Worm (Caenorhabditis elegans) whole organism, young adult: ENCODE measurements around the gene srdh-1.
A peak's percentile ranks its signal among the peaks of the same experiment; 100 is the strongest.

Experiments
- B0261.1 ChIP-seq: sonication (generic microtip); optimal IDR thresholded peaks from 2 replicates; lab custom pipeline; 2016; ENCODE audit warnings: mild to moderate bottlenecking, missing genetic modification characterization, moderate library complexity, missing compliant biosample characterization
- F22D6.2 ChIP-seq: sonication (generic microtip); optimal IDR thresholded peaks from 2 replicates; lab custom pipeline; 2016; ENCODE audit warnings: mild to moderate bottlenecking, missing genetic modification characterization, missing compliant biosample characterization
- F37B4.10 ChIP-seq: fragments of 200-800 bp; sonication (Bioruptor generic); IDR thresholded peaks from 2 replicates; pipeline ENCODE4 v1.3.6; 2022; ENCODE audit warnings: missing genetic modification characterization, missing compliant biosample characterization
- F39B2.1 ChIP-seq: fragments of 200-800 bp; sonication (Bioruptor generic); IDR thresholded peaks from 2 replicates; pipeline ENCODE4 v1.3.6; 2022; ENCODE audit warnings: missing genetic modification reagents, missing genetic modification characterization, missing compliant biosample characterization
- F52B5.7 ChIP-seq: sonication (generic microtip); optimal IDR thresholded peaks from 2 replicates; lab custom pipeline; 2016; ENCODE audit warnings: mild to moderate bottlenecking, missing genetic modification characterization, missing compliant biosample characterization
- F55B11.4 ChIP-seq: sonication (generic microtip); optimal IDR thresholded peaks from 2 replicates; lab custom pipeline; 2016; ENCODE audit warnings: missing compliant biosample characterization, missing genetic modification characterization, borderline replicate concordance; ENCODE audit not compliant: insufficient read depth
- F57A8.1 ChIP-seq: fragments of 200-800 bp; sonication (Bioruptor generic); optimal IDR thresholded peaks from 2 replicates; lab custom pipeline; 2018; ENCODE audit warnings: mild to moderate bottlenecking, missing genetic modification characterization, moderate library complexity, missing compliant biosample characterization
- T07F8.4 ChIP-seq: sonication (generic microtip); optimal IDR thresholded peaks from 2 replicates; lab custom pipeline; 2016; ENCODE audit warnings: mild to moderate bottlenecking, missing genetic modification characterization, moderate library complexity, missing compliant biosample characterization
- Y53F4B.3 ChIP-seq: fragments of 200-800 bp; sonication (Bioruptor generic); IDR thresholded peaks from 2 replicates; pipeline ENCODE4 v1.3.6; 2022; ENCODE audit warnings: missing genetic modification reagents, missing genetic modification characterization, missing compliant biosample characterization
- Y67H2A.10 ChIP-seq: fragments of 200-800 bp; sonication (Bioruptor generic); conservative IDR thresholded peaks from 2 replicates; pipeline ENCODE4 v1.3.6; 2022; ENCODE audit warnings: missing genetic modification reagents, missing genetic modification characterization, missing compliant biosample characterization
- ZK185.1 ChIP-seq: sonication (generic microtip); optimal IDR thresholded peaks from 2 replicates; lab custom pipeline; 2016; ENCODE audit warnings: mild to moderate bottlenecking, missing genetic modification characterization, missing compliant biosample characterization; ENCODE audit not compliant: poor library complexity, severe bottlenecking
- aptf-2 ChIP-seq: fragments of 200-800 bp; sonication (Bioruptor generic); conservative IDR thresholded peaks from 2 replicates; pipeline ENCODE4 v1.3.6; 2022; ENCODE audit warnings: missing genetic modification reagents, missing genetic modification characterization, missing compliant biosample characterization
- aptf-3 ChIP-seq: fragments of 200-800 bp; sonication (Bioruptor generic); IDR thresholded peaks from 2 replicates; pipeline ENCODE4 v1.3.6; 2022; ENCODE audit warnings: missing genetic modification characterization, missing compliant biosample characterization
- athp-1 ChIP-seq: sonication (generic microtip); optimal IDR thresholded peaks from 2 replicates; lab custom pipeline; 2017; ENCODE audit warnings: mild to moderate bottlenecking, missing genetic modification characterization, missing compliant biosample characterization
- attf-6 ChIP-seq: fragments of 200-800 bp; sonication (Bioruptor generic); IDR thresholded peaks from 2 replicates; pipeline ENCODE4 v1.3.6; 2022; ENCODE audit warnings: missing genetic modification reagents, missing genetic modification characterization, missing compliant biosample characterization
- ceh-100 ChIP-seq: fragments of 200-800 bp; sonication (Bioruptor generic); IDR thresholded peaks from 2 replicates; pipeline ENCODE4 v1.3.6; 2022; ENCODE audit warnings: missing genetic modification reagents, missing genetic modification characterization, missing compliant biosample characterization
- ceh-27 ChIP-seq: fragments of 200-800 bp; sonication (Bioruptor generic); optimal IDR thresholded peaks from 2 replicates; lab custom pipeline; 2018; ENCODE audit warnings: mild to moderate bottlenecking, missing genetic modification characterization, moderate library complexity, missing compliant biosample characterization
- ceh-58 ChIP-seq: fragments of 200-800 bp; sonication (Bioruptor generic); IDR thresholded peaks from 2 replicates; pipeline ENCODE4 v1.3.6; 2022; ENCODE audit warnings: missing genetic modification characterization, missing compliant biosample characterization
- die-1 ChIP-seq: sonication (generic microtip); optimal IDR thresholded peaks from 2 replicates; lab custom pipeline; 2016; ENCODE audit warnings: missing genotype, mild to moderate bottlenecking, missing genetic modification characterization, missing compliant biosample characterization
- dox-1 ChIP-seq: fragments of 200-800 bp; sonication (Bioruptor generic); IDR thresholded peaks from 2 replicates; pipeline ENCODE4 v1.3.6; 2022; ENCODE audit warnings: missing genetic modification reagents, missing genetic modification characterization, missing compliant biosample characterization
- egl-18 ChIP-seq: fragments of 200-800 bp; sonication (Bioruptor generic); IDR thresholded peaks from 2 replicates; pipeline ENCODE4 v1.3.6; 2022; ENCODE audit warnings: missing genetic modification reagents, missing genetic modification characterization, missing compliant biosample characterization
- ekl-4 ChIP-seq: fragments of 200-800 bp; sonication (Bioruptor generic); IDR thresholded peaks from 2 replicates; pipeline ENCODE4 v1.3.6; 2022; ENCODE audit warnings: missing genetic modification reagents, missing genetic modification characterization, missing compliant biosample characterization
- ets-4 ChIP-seq: fragments of 200-800 bp; sonication (Bioruptor generic); optimal IDR thresholded peaks from 2 replicates; lab custom pipeline; 2018; ENCODE audit warnings: mild to moderate bottlenecking, missing genetic modification characterization, missing compliant biosample characterization
- gei-17 ChIP-seq: fragments of 200-800 bp; sonication (Bioruptor generic); optimal IDR thresholded peaks from 2 replicates; lab custom pipeline; 2018; ENCODE audit warnings: mild to moderate bottlenecking, missing genetic modification characterization, missing compliant biosample characterization
- hlh-26 ChIP-seq: fragments of 200-800 bp; sonication (Bioruptor generic); conservative IDR thresholded peaks from 2 replicates; pipeline ENCODE4 v1.3.6; 2022; ENCODE audit warnings: missing genetic modification reagents, missing genetic modification characterization, missing compliant biosample characterization
- hrde-1 ChIP-seq: sonication (generic microtip); optimal IDR thresholded peaks from 2 replicates; lab custom pipeline; 2016; ENCODE audit warnings: missing genetic modification characterization, mild to moderate bottlenecking, missing compliant biosample characterization, moderate library complexity, missing genotype, missing genetic modification reagents, borderline replicate concordance
- let-526 ChIP-seq: fragments of 200-800 bp; sonication (Bioruptor generic); IDR thresholded peaks from 2 replicates; pipeline ENCODE4 v1.3.6; 2022; ENCODE audit warnings: missing genetic modification reagents, missing genetic modification characterization, missing compliant biosample characterization
- let-607 ChIP-seq, 2 experiments: fragments of 200-800 bp in 1 of 2; sonication (Bioruptor generic) in 1 of 2; sonication (generic microtip) in 1 of 2; optimal IDR thresholded peaks; 2 replicates each; lab custom pipeline; 2016 to 2018; ENCODE audit warnings: mild to moderate bottlenecking in 2 of 2, missing compliant biosample characterization in 2 of 2, missing genetic modification characterization in 2 of 2, moderate library complexity in 2 of 2, missing genotype in 1 of 2
- lsl-1 ChIP-seq: fragments of 200-800 bp; sonication (Bioruptor generic); optimal IDR thresholded peaks from 2 replicates; lab custom pipeline; 2018; ENCODE audit warnings: mild to moderate bottlenecking, missing genetic modification characterization, moderate library complexity, missing compliant biosample characterization
- madf-6 ChIP-seq: fragments of 200-800 bp; sonication (Bioruptor generic); IDR thresholded peaks from 2 replicates; pipeline ENCODE4 v1.3.6; 2022; ENCODE audit warnings: missing genetic modification reagents, missing genetic modification characterization, missing compliant biosample characterization
- mel-28 ChIP-seq: sonication (generic microtip); optimal IDR thresholded peaks from 2 replicates; lab custom pipeline; 2016; ENCODE audit warnings: borderline replicate concordance, mild to moderate bottlenecking, missing genetic modification characterization, missing compliant biosample characterization
- nhr-120 ChIP-seq: fragments of 200-800 bp; sonication (Bioruptor generic); IDR thresholded peaks from 2 replicates; pipeline ENCODE4 v1.3.6; 2022; ENCODE audit warnings: missing genetic modification characterization, missing compliant biosample characterization
- nhr-179 ChIP-seq: sonication (generic microtip); optimal IDR thresholded peaks from 2 replicates; lab custom pipeline; 2016; ENCODE audit warnings: mild to moderate bottlenecking, missing genetic modification characterization, missing compliant biosample characterization
- pha-4 ChIP-seq: fragments of 150-350 bp; sonication (generic microtip); optimal IDR thresholded peaks from 2 replicates; lab custom pipeline; 2014; ENCODE audit warnings: missing biosample characterization, missing genetic modification reagents, missing genetic modification characterization
- snpc-3.4 ChIP-seq: sonication (generic microtip); optimal IDR thresholded peaks from 2 replicates; lab custom pipeline; 2017; ENCODE audit warnings: missing genetic modification characterization, mild to moderate bottlenecking, missing compliant biosample characterization, antibody characterized with exemption, moderate library complexity, missing genotype, missing genetic modification reagents
- sptf-2 ChIP-seq: fragments of 200-800 bp; sonication (Bioruptor generic); optimal IDR thresholded peaks from 2 replicates; lab custom pipeline; 2018; ENCODE audit warnings: mild to moderate bottlenecking, missing genetic modification characterization, missing compliant biosample characterization
- tbx-9 ChIP-seq: sonication (generic microtip); optimal IDR thresholded peaks from 2 replicates; lab custom pipeline; 2016; ENCODE audit warnings: borderline replicate concordance, missing genetic modification characterization, inconsistent platforms, missing compliant biosample characterization
- unc-130 ChIP-seq: sonication (generic microtip); optimal IDR thresholded peaks from 2 replicates; lab custom pipeline; 2016; ENCODE audit warnings: missing genetic modification reagents, missing genetic modification characterization, missing compliant biosample characterization
- unc-62 ChIP-seq: fragments of 150-350 bp; optimal IDR thresholded peaks from 2 replicates; lab custom pipeline; 2014; ENCODE audit warnings: missing biosample characterization, missing genetic modification reagents, missing genetic modification characterization
- xnd-1 ChIP-seq: sonication (generic microtip); optimal IDR thresholded peaks from 2 replicates; lab custom pipeline; 2016; ENCODE audit warnings: missing genotype, missing genetic modification reagents, missing genetic modification characterization, missing compliant biosample characterization
- zim-3 ChIP-seq: sonication (generic microtip); optimal IDR thresholded peaks from 2 replicates; lab custom pipeline; 2017; ENCODE audit warnings: mild to moderate bottlenecking, missing genetic modification characterization, moderate library complexity, missing compliant biosample characterization
- ztf-22 ChIP-seq: fragments of 200-800 bp; sonication (Bioruptor generic); optimal IDR thresholded peaks from 2 replicates; lab custom pipeline; 2018; ENCODE audit warnings: mild to moderate bottlenecking, missing genetic modification characterization, moderate library complexity, missing compliant biosample characterization
- ztf-28 ChIP-seq: fragments of 200-800 bp; sonication (Bioruptor generic); IDR thresholded peaks from 2 replicates; pipeline ENCODE4 v1.3.6; 2022; ENCODE audit warnings: missing genetic modification reagents, missing genetic modification characterization, missing compliant biosample characterization
- ztf-3 ChIP-seq: fragments of 200-800 bp; sonication (Bioruptor generic); optimal IDR thresholded peaks from 2 replicates; lab custom pipeline; 2018; ENCODE audit warnings: mild to moderate bottlenecking, missing genetic modification characterization, missing compliant biosample characterization

Gene srdh-1

DNA sequence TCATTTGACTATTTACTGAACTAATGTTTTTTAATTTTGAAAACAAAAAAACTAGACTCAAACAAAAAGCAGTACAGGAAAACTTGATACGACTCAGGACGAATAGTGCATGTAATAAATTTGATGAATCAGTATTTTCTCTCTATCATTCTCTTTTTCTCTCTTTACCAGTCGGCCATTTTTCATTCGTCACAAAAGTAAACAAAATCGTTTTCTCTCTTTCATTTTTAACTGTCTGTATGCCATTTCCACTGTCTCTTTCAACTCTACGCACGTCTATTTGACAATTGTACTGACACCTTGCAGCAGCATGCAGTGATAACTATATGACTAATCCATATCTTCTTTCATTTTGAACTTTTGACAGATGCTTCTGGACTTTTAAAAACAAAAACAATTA lies 15.7 kb upstream of the srdh-1 start, which contains the start of the genes F35C11.2 and F35C11.4 (continued):
- no peak for TF ChIP-seq B0261.1 (tag; lab: Kevin White, UChicago)
- TF ChIP-seq ets-4: no peak
- TF ChIP-seq snpc-3.4 (tag; lab: Kevin White, UChicago): no peak
- TF ChIP-seq madf-6 (GFP tag; lab: Robert Waterston, UW): no peak
- TF ChIP-seq, all 124 proteins: peak for 4

DNA sequence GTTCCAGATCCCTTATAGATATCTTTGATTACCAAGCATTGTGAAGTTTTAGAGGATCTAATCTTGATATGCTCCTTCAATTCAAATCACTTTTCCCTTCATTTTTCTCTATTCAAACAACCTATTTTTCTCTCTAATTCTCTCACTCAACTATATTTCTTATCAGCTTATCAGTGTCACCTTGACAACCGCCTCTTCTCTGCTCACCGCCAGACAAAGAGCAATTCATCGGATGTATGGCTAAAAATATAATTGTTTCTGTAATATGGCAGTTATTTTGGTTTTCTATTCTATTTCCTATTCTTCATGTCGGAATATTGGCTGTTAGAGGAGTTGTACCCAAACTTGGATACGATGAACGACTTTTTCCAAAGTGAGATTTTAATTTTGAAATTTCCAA lies 14.8 kb upstream of the srdh-1 start:
- no peak for TF ChIP-seq B0261.1 (tag; lab: Kevin White, UChicago)
- no peak for TF ChIP-seq F52B5.7 (tag; lab: Kevin White, UChicago)
- no peak for TF ChIP-seq xnd-1 (tag; lab: Kevin White, UChicago)
- TF ChIP-seq F22D6.2 (tag; lab: Kevin White, UChicago): no peak
- no peak for TF ChIP-seq ceh-58 (GFP tag; lab: Robert Waterston, UW)
- TF ChIP-seq zim-3 (tag; lab: Kevin White, UChicago): no peak
- TF ChIP-seq aptf-2: no peak
- TF ChIP-seq Y53F4B.3 (GFP tag; lab: Robert Waterston, UW): no peak
- no peak for TF ChIP-seq let-607 (tag; optimal IDR thresholded peaks at IDR 0.05; lab: Kevin White, UChicago)
- TF ChIP-seq F39B2.1 (GFP tag; lab: Robert Waterston, UW): no peak
- no peak for TF ChIP-seq ceh-100
- no peak for TF ChIP-seq egl-18
- TF ChIP-seq ztf-3 (GFP tag; lab: Kevin White, UChicago): no peak
- no peak for TF ChIP-seq F55B11.4 (tag; lab: Kevin White, UChicago)
- no peak for TF ChIP-seq nhr-179 (tag; lab: Kevin White, UChicago)
- no peak for TF ChIP-seq unc-62
- TF ChIP-seq snpc-3.4 (tag; lab: Kevin White, UChicago): no peak
- no peak for TF ChIP-seq F57A8.1
- TF ChIP-seq, all 124 proteins: peak for 0

DNA sequence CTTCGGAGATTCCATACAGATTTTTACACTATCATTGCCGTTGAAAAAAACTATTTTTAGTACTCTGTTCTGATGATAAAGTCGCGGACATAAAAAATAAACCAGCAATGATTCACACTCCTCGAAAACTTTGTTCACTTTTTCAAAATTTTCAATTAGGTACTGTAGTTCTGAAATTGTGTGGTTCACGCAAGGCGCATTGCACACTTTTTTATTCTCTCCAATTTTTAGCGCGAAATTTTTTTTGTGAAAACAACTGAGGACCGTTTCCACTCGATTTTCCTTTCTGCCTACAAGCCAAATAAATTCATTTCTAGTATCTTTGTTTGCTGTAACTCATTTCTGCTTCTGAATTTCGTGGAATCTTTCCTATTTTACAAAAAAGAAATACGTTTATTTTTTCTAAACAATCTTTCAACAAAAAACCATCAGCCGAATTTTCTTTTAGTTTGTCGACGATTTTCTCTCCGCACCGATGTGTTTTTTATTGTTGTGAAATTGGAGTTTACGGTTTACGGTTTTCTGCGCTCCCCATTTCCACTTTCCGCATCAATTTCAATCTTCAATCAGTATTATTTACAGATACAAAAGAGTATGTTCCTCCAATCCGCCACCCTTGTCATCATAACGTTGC lies 11.2 kb upstream of the srdh-1 start, which contains the start of gene F35C11.5:
F35C11.5 (plus strand) TSS at position 584 of the 634 bp plus-strand sequence.
- no peak for TF ChIP-seq athp-1 (tag; lab: Kevin White, UChicago)
- peak; percentile 93 for TF ChIP-seq lsl-1 (GFP tag; lab: Kevin White, UChicago)
- TF ChIP-seq T07F8.4 (tag; lab: Kevin White, UChicago): no peak
- TF ChIP-seq ZK185.1 (tag; lab: Kevin White, UChicago): no peak
- TF ChIP-seq nhr-120 (GFP tag; lab: Robert Waterston, UW): no peak
- TF ChIP-seq ztf-28 (GFP tag; lab: Robert Waterston, UW): no peak
- no peak for TF ChIP-seq mel-28 (tag; lab: Kevin White, UChicago)
- no peak for TF ChIP-seq attf-6 (GFP tag; lab: Robert Waterston, UW)
- TF ChIP-seq tbx-9: no peak
- no peak for TF ChIP-seq aptf-3 (GFP tag; lab: Robert Waterston, UW)
- TF ChIP-seq sptf-2 (GFP tag; lab: Kevin White, UChicago): no peak
- TF ChIP-seq ets-4: no peak
- no peak for TF ChIP-seq let-526
- no peak for TF ChIP-seq ceh-27 (GFP tag; lab: Kevin White, UChicago)
- TF ChIP-seq die-1 (tag; lab: Kevin White, UChicago): no peak
- peak; percentile 92 for TF ChIP-seq madf-6 (GFP tag; lab: Robert Waterston, UW)
- TF ChIP-seq ceh-58 (GFP tag; lab: Robert Waterston, UW): no peak
- peak; percentile 21; the same call in 1 of the 2 replicates for TF ChIP-seq dox-1 (GFP tag; lab: Robert Waterston, UW)
- TF ChIP-seq hlh-26 (GFP tag; lab: Robert Waterston, UW): no peak
- TF ChIP-seq unc-130 (GFP tag; lab: Kevin White, UChicago): no peak
- no peak for TF ChIP-seq nhr-179 (tag; lab: Kevin White, UChicago)
- TF ChIP-seq pha-4 (tag; lab: Kevin White, UChicago): no peak
- TF ChIP-seq let-607 (tag; optimal IDR thresholded peaks at IDR 0.05; lab: Kevin White, UChicago): no peak
- no peak for TF ChIP-seq F37B4.10
- no peak for TF ChIP-seq gei-17
- TF ChIP-seq F57A8.1: no peak
- no peak for TF ChIP-seq ekl-4
- no peak for TF ChIP-seq Y67H2A.10 (GFP tag; lab: Robert Waterston, UW)
- TF ChIP-seq hrde-1 (tag; lab: Kevin White, UChicago): no peak
- no peak for TF ChIP-seq ztf-22 (GFP tag; lab: Kevin White, UChicago)
